Fruit fly (Drosophila melanogaster) whole organism, embryonic: ENCODE measurements around the gene Ir94d.

Experiments used
- CG11696 ChIP-seq: fragments of 200-800 bp; sonication (Bioruptor generic); IDR thresholded peaks from 2 replicates; pipeline ENCODE4 v1.3.6; 2022; ENCODE audit warnings: missing biosample characterization, missing genetic modification characterization
- CG12769 ChIP-seq: fragments of 200-800 bp; sonication (Bioruptor generic); optimal IDR thresholded peaks from 2 replicates; lab custom pipeline; 2019; ENCODE audit warnings: missing biosample characterization, mild to moderate bottlenecking, missing genetic modification characterization, moderate library complexity
- CG13296 ChIP-seq: fragments of 200-800 bp; sonication (Bioruptor generic); optimal IDR thresholded peaks from 3 replicates; lab custom pipeline; 2018; ENCODE audit warnings: missing biosample characterization, mild to moderate bottlenecking, missing genetic modification characterization
- CG15601 ChIP-seq: fragments of 200-800 bp; sonication (Bioruptor generic); optimal IDR thresholded peaks from 3 replicates; lab custom pipeline; 2019; ENCODE audit warnings: missing biosample characterization, mild to moderate bottlenecking, missing genetic modification characterization, moderate library complexity
- CG17385 ChIP-seq: fragments of 200-800 bp; sonication (Bioruptor generic); optimal IDR thresholded peaks from 3 replicates; lab custom pipeline; 2018; ENCODE audit warnings: missing biosample characterization, mild to moderate bottlenecking, missing genetic modification characterization
- CG18011 ChIP-seq: fragments of 200-800 bp; sonication (Bioruptor generic); optimal IDR thresholded peaks from 2 replicates; lab custom pipeline; 2017; ENCODE audit warnings: missing biosample characterization, missing genetic modification characterization, mild to moderate bottlenecking, moderate library complexity, missing genotype
- CG2712 ChIP-seq: fragments of 200-800 bp; optimal IDR thresholded peaks from 3 replicates; lab custom pipeline; 2019; ENCODE audit warnings: missing biosample characterization, mild to moderate bottlenecking, missing genetic modification characterization, moderate library complexity
- CG32532 ChIP-seq: fragments of 200-800 bp; sonication (Bioruptor generic); IDR thresholded peaks from 2 replicates; pipeline ENCODE4 v1.3.6; 2022; ENCODE audit warnings: missing biosample characterization, missing genetic modification characterization
- CG3281 ChIP-seq: fragments of 200-800 bp; sonication (Bioruptor generic); optimal IDR thresholded peaks from 3 replicates; lab custom pipeline; 2017; ENCODE audit warnings: missing biosample characterization, mild to moderate bottlenecking, missing genetic modification characterization
- CG34422 ChIP-seq: fragments of 200-800 bp; sonication (Bioruptor generic); IDR thresholded peaks from 3 replicates; pipeline ENCODE4 v1.3.6; 2022; ENCODE audit warnings: missing biosample characterization, missing genetic modification characterization
- CG4360 ChIP-seq: fragments of 200-800 bp; sonication (Bioruptor generic); IDR thresholded peaks from 2 replicates; pipeline ENCODE4 v1.3.6; 2022; ENCODE audit warnings: missing biosample characterization, missing genetic modification characterization
- CG6689 ChIP-seq: fragments of 200-800 bp; sonication (Bioruptor generic); IDR thresholded peaks from 2 replicates; pipeline ENCODE4 v1.3.6; 2022; ENCODE audit warnings: missing biosample characterization, missing genetic modification characterization
- CG8281 ChIP-seq: fragments of 200-800 bp; sonication (Bioruptor generic); optimal IDR thresholded peaks from 2 replicates; lab custom pipeline; 2018; ENCODE audit warnings: missing biosample characterization, mild to moderate bottlenecking, missing genetic modification characterization, moderate library complexity
- CG8924 ChIP-seq: fragments of 200-800 bp; optimal IDR thresholded peaks from 3 replicates; lab custom pipeline; 2019; ENCODE audit warnings: missing biosample characterization, mild to moderate bottlenecking, missing genetic modification characterization, moderate library complexity
- CG9215 ChIP-seq: fragments of 200-800 bp; sonication (Bioruptor generic); IDR thresholded peaks from 2 replicates; pipeline ENCODE4 v1.3.6; 2022; ENCODE audit warnings: missing biosample characterization, missing genetic modification characterization
- CG9817 ChIP-seq: fragments of 200-800 bp; sonication (Bioruptor generic); optimal IDR thresholded peaks from 2 replicates; lab custom pipeline; 2018; ENCODE audit warnings: missing biosample characterization, mild to moderate bottlenecking, missing genetic modification characterization, moderate library complexity
- Eip74EF ChIP-seq, 2 experiments: fragments of 200-800 bp in 1 of 2; fragments of >200 bp in 1 of 2; sonication (Bioruptor generic) in 1 of 2; optimal IDR thresholded peaks; 2 replicates each; lab custom pipeline; 2017 to 2019; ENCODE audit warnings: missing biosample characterization in 2 of 2, missing genetic modification characterization in 2 of 2, mild to moderate bottlenecking in 1 of 2, moderate library complexity in 1 of 2
- H15 ChIP-seq: fragments of 200-800 bp; sonication (Bioruptor generic); IDR thresholded peaks from 3 replicates; pipeline ENCODE4 v1.3.6; 2022; ENCODE audit warnings: missing biosample characterization, missing genetic modification characterization
- Hmr ChIP-seq: fragments of 200-800 bp; sonication (Bioruptor generic); optimal IDR thresholded peaks from 3 replicates; lab custom pipeline; 2017; ENCODE audit warnings: mild to moderate bottlenecking, missing biosample characterization, missing genetic modification reagents, missing genetic modification characterization
- Mad ChIP-seq: fragments of 200-800 bp; sonication (Bioruptor generic); optimal IDR thresholded peaks from 2 replicates; lab custom pipeline; 2016; ENCODE audit warnings: missing biosample characterization, missing genetic modification characterization
- NC2α ChIP-seq: fragments of 200-800 bp; sonication (Bioruptor generic); optimal IDR thresholded peaks from 2 replicates; lab custom pipeline; 2016; ENCODE audit warnings: missing biosample characterization, missing genetic modification characterization
- NfI ChIP-seq: fragments of 200-800 bp; sonication (Bioruptor generic); optimal IDR thresholded peaks from 3 replicates; lab custom pipeline; 2018; ENCODE audit warnings: missing biosample characterization, mild to moderate bottlenecking, missing genetic modification characterization, moderate library complexity
- Pdp1 ChIP-seq, 2 experiments: fragments of 200-800 bp; sonication (Bioruptor generic); optimal IDR thresholded peaks; 3 replicates each; lab custom pipeline; 2016; ENCODE audit warnings: missing biosample characterization in 2 of 2, missing genetic modification characterization in 2 of 2, mild to moderate bottlenecking in 1 of 2, moderate library complexity in 1 of 2
- Rfx ChIP-seq: fragments of 200-800 bp; sonication (Bioruptor generic); IDR thresholded peaks from 2 replicates; pipeline ENCODE4 v1.3.6; 2022; ENCODE audit warnings: missing biosample characterization, missing genetic modification characterization
- Sox100B ChIP-seq: fragments of 200-800 bp; sonication (Bioruptor generic); optimal IDR thresholded peaks from 3 replicates; lab custom pipeline; 2018; ENCODE audit warnings: missing biosample characterization, mild to moderate bottlenecking, missing genetic modification characterization
- TFAM ChIP-seq: fragments of 200-800 bp; sonication (Bioruptor generic); optimal IDR thresholded peaks from 2 replicates; lab custom pipeline; 2017; ENCODE audit warnings: missing biosample characterization, missing genetic modification characterization, inconsistent platforms
- Tbp ChIP-seq: fragments of >200 bp; optimal IDR thresholded peaks from 2 replicates; lab custom pipeline; 2018; ENCODE audit warnings: missing biosample characterization, missing genetic modification characterization
- ato ChIP-seq: fragments of 200-800 bp; sonication (Bioruptor generic); IDR thresholded peaks from 2 replicates; pipeline ENCODE4 v1.3.6; 2022; ENCODE audit warnings: missing biosample characterization, missing genetic modification characterization; ENCODE audit not compliant: partially characterized antibody
- bbx ChIP-seq: fragments of 200-800 bp; sonication (Bioruptor generic); IDR thresholded peaks from 2 replicates; pipeline ENCODE4 v1.3.6; 2022; ENCODE audit warnings: missing biosample characterization, missing genetic modification characterization; ENCODE audit not compliant: partially characterized antibody
- btn ChIP-seq: fragments of 200-800 bp; sonication (Bioruptor generic); optimal IDR thresholded peaks from 2 replicates; lab custom pipeline; 2016; ENCODE audit warnings: missing biosample characterization, missing genetic modification characterization
- corto ChIP-seq: fragments of 200-800 bp; sonication (Bioruptor generic); optimal IDR thresholded peaks from 2 replicates; lab custom pipeline; 2016; ENCODE audit warnings: missing biosample characterization, mild to moderate bottlenecking, missing genetic modification characterization, moderate library complexity
- crc ChIP-seq: fragments of 200-800 bp; sonication (Bioruptor generic); optimal IDR thresholded peaks from 2 replicates; lab custom pipeline; 2016; ENCODE audit warnings: missing biosample characterization, missing genetic modification characterization
- ems ChIP-seq: fragments of 200-800 bp; sonication (Bioruptor generic); optimal IDR thresholded peaks from 3 replicates; lab custom pipeline; 2016; ENCODE audit warnings: missing biosample characterization, missing genetic modification characterization
- esg ChIP-seq: fragments of 200-800 bp; sonication (Bioruptor generic); conservative IDR thresholded peaks from 2 replicates; pipeline ENCODE4 v1.3.6; 2022; ENCODE audit warnings: missing biosample characterization, missing genetic modification characterization
- eve ChIP-seq, 2 experiments: fragments of >200 bp; optimal IDR thresholded peaks; 2 replicates each; lab custom pipeline; 2017; ENCODE audit warnings: missing biosample characterization in 2 of 2, missing genetic modification characterization in 2 of 2
- gsb ChIP-seq: fragments of 200-800 bp; sonication (Bioruptor generic); IDR thresholded peaks from 2 replicates; pipeline ENCODE4 v1.3.6; 2022; ENCODE audit warnings: missing biosample characterization, missing genetic modification characterization
- jumu ChIP-seq: fragments of 200-800 bp; sonication (Bioruptor generic); optimal IDR thresholded peaks from 3 replicates; lab custom pipeline; 2016; ENCODE audit warnings: missing biosample characterization, missing genetic modification characterization
- kni ChIP-seq: fragments of 200-800 bp; sonication (Bioruptor generic); optimal IDR thresholded peaks from 3 replicates; lab custom pipeline; 2017; ENCODE audit warnings: mild to moderate bottlenecking, missing biosample characterization, missing genetic modification reagents, missing genetic modification characterization
- knrl ChIP-seq: fragments of 200-800 bp; sonication (Bioruptor generic); IDR thresholded peaks from 3 replicates; pipeline ENCODE4 v1.3.6; 2022; ENCODE audit warnings: missing biosample characterization, missing genetic modification characterization; ENCODE audit not compliant: partially characterized antibody
- mld ChIP-seq: fragments of 200-800 bp; sonication (Bioruptor generic); IDR thresholded peaks from 3 replicates; pipeline ENCODE4 v1.3.6; 2022; ENCODE audit warnings: missing biosample characterization, missing genetic modification characterization; ENCODE audit not compliant: partially characterized antibody
- oc ChIP-seq: fragments of 200-800 bp; sonication (Bioruptor generic); optimal IDR thresholded peaks from 2 replicates; lab custom pipeline; 2018; ENCODE audit warnings: missing biosample characterization, mild to moderate bottlenecking, missing genetic modification characterization, moderate library complexity
- pnt ChIP-seq: fragments of 200-800 bp; sonication (Bioruptor generic); optimal IDR thresholded peaks from 3 replicates; lab custom pipeline; 2016; ENCODE audit warnings: missing biosample characterization, missing genetic modification characterization
- prd ChIP-seq, 3 experiments: fragments of >200 bp in 2 of 3; fragments of 200-800 bp in 1 of 3; sonication (Bioruptor generic) in 1 of 3; optimal IDR thresholded peaks in 2 of 3; IDR thresholded peaks in 1 of 3; 2 replicates in 2 of 3; 3 replicates in 1 of 3; pipeline versions ENCODE4 v1.3.6 to Lab custom; 2017 to 2022; ENCODE audit warnings: missing biosample characterization in 1 of 3, missing genetic modification characterization in 1 of 3
- slp2 ChIP-seq: fragments of 200-800 bp; sonication (Bioruptor generic); optimal IDR thresholded peaks from 2 replicates; lab custom pipeline; 2016; ENCODE audit warnings: missing biosample characterization, missing genetic modification characterization
- stc ChIP-seq: fragments of 200-800 bp; sonication (Bioruptor generic); IDR thresholded peaks from 2 replicates; pipeline ENCODE4 v1.3.6; 2022; ENCODE audit warnings: missing biosample characterization, missing genetic modification characterization
- usp ChIP-seq: fragments of >200 bp; optimal IDR thresholded peaks from 2 replicates; lab custom pipeline; 2017; ENCODE audit warnings: missing biosample characterization, missing genetic modification characterization
- z ChIP-seq: fragments of 200-800 bp; sonication (Bioruptor generic); IDR thresholded peaks from 3 replicates; pipeline ENCODE4 v1.3.6; 2022; ENCODE audit warnings: missing biosample characterization, missing genetic modification characterization
- zen2 ChIP-seq: fragments of 200-800 bp; sonication (Bioruptor generic); IDR thresholded peaks from 3 replicates; pipeline ENCODE4 v1.3.6; 2022; ENCODE audit warnings: missing biosample characterization, missing genetic modification characterization; ENCODE audit not compliant: partially characterized antibody

Ir94d gene

DNA sequence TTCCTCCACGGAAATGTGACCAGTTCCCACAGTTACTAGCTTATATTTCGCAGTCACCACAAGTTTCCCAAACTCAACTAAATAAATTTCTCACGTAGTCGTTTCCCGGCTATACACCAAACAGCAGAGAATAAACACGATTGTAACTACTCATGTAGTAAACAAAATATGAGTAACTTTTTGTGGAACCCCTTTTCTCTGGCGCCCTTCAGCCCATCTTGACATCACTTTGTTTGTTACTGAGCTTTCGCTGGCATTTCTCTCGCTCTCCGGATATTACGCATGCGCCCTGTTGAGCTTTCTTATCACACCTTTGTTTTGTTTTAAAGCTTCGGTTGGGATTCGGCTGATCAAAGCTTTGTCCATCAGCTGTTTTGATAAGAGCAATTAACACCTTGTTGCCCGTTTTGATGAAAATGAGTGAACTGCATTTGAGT lies 16.6 kb upstream of the Ir94d start (continued):
- TF ChIP-seq usp (no peak), z (GFP tag; lab: Robert Waterston, UW) (peak; percentile 84), NfI (no peak), CG4360 (GFP tag; lab: Robert Waterston, UW) (0 out of 2 replicates have a peak, but pooled peaks have one; percentile 25)

DNA sequence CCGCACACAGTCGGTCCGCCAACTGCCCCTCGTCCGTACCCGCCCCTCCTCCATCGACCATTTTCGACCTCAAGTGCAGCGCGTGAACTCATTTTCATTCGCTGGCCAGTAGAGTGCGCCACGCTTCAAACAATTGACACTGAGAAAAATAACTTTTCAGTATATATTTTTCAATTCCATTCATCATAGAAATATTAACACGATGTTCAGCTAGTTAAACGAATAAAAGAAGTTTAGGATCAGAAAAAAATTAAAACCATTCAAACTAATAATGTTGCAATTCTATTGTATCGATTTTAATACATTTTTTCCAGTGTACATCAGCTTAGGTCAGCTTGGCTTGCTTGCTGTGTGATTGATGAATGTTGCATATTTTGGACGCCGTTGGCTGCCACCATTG lies 15.7 kb upstream of the Ir94d start:
- TF ChIP-seq gsb (GFP tag; lab: Robert Waterston, UW) = no peak
- TF ChIP-seq TFAM (GFP tag; lab: Kevin White, UChicago) = no peak
- peak; percentile 28 for TF ChIP-seq CG17385 (GFP tag; lab: Kevin White, UChicago)
- TF ChIP-seq CG8924 (tag; lab: Kevin White, UChicago) = peak; percentile 32
- no peak for TF ChIP-seq CG32532 (GFP tag; lab: Robert Waterston, UW)
- no peak for TF ChIP-seq mld (GFP tag; lab: Robert Waterston, UW)
- no peak for TF ChIP-seq corto (GFP tag; lab: Kevin White, UChicago)
- TF ChIP-seq CG11696 (GFP tag; lab: Robert Waterston, UW) = no peak
- TF ChIP-seq H15 = 0 out of 3 replicates have a peak, but pooled peaks have one; percentile 37
- TF ChIP-seq CG9215 (GFP tag; lab: Robert Waterston, UW) = no peak
- peak in 1 of 2 experiments; percentile 39 for TF ChIP-seq Eip74EF (GFP tag; optimal IDR thresholded peaks at IDR 0.05; lab: Kevin White, UChicago)
- no peak for TF ChIP-seq Hmr (GFP tag; lab: Kevin White, UChicago)
- TF ChIP-seq bbx (GFP tag; lab: Robert Waterston, UW) = no peak
- TF ChIP-seq Tbp (GFP tag; lab: Kevin White, UChicago) = no peak
- TF ChIP-seq esg = peak; percentile 48; the same call in 1 of the 2 replicates
- no peak for TF ChIP-seq NC2α
- TF ChIP-seq stc (GFP tag; lab: Robert Waterston, UW) = peak; percentile 39; the same call in 1 of the 2 replicates
- peak; percentile 73 for TF ChIP-seq oc (tag; lab: Kevin White, UChicago)
- TF ChIP-seq Rfx (GFP tag; lab: Robert Waterston, UW) = no peak
- no peak for TF ChIP-seq zen2
- TF ChIP-seq Pdp1 (GFP tag; optimal IDR thresholded peaks at IDR 0.05; lab: Kevin White, UChicago) = no peak
- no peak for TF ChIP-seq crc (GFP tag; lab: Kevin White, UChicago)
- no peak for TF ChIP-seq jumu (GFP tag; lab: Kevin White, UChicago)
- TF ChIP-seq CG9817 = peak; percentile 4
- TF ChIP-seq pnt = peak; percentile 26
- no peak for TF ChIP-seq Mad (GFP tag; lab: Kevin White, UChicago)
- TF ChIP-seq CG18011 = no peak
- TF ChIP-seq slp2 = peak; percentile 29
- TF ChIP-seq Sox100B (GFP tag; lab: Kevin White, UChicago) = peak; percentile 42
- no peak for TF ChIP-seq knrl
- no peak for TF ChIP-seq ems
- TF ChIP-seq CG2712 = peak; percentile 51
- no peak for TF ChIP-seq CG15601 (tag; lab: Kevin White, UChicago)
- TF ChIP-seq kni (GFP tag; lab: Kevin White, UChicago) = no peak
- no peak for TF ChIP-seq prd (optimal IDR thresholded peaks at IDR 0.05; lab: Kevin White, UChicago)
- peak; percentile 67; the same call in 2 of the 3 replicates for TF ChIP-seq prd (GFP tag; IDR thresholded peaks at IDR 0.05; lab: Robert Waterston, UW)
- no peak for TF ChIP-seq CG34422 (GFP tag; lab: Robert Waterston, UW)
- 0 out of 2 replicates have a peak, but pooled peaks have one; percentile 28 for TF ChIP-seq CG6689 (GFP tag; lab: Robert Waterston, UW)
- TF ChIP-seq CG12769 (tag; lab: Kevin White, UChicago) = peak; percentile 19
- no peak for TF ChIP-seq CG8281
- TF ChIP-seq CG3281 (GFP tag; lab: Kevin White, UChicago) = no peak
- TF ChIP-seq eve (GFP tag; optimal IDR thresholded peaks at IDR 0.05; lab: Kevin White, UChicago) = peak in 1 of 2 experiments; percentile 64
- no peak for TF ChIP-seq btn
- TF ChIP-seq CG13296 (GFP tag; lab: Kevin White, UChicago) = no peak
- TF ChIP-seq ato (GFP tag; lab: Robert Waterston, UW) = no peak
